Worm (Caenorhabditis elegans) whole organism, L4 larva: ENCODE data around the gene srm-1.
A peak's percentile ranks its signal among the peaks of the same experiment; 100 is the strongest.
"Not testable (repeated sequence)": the region's sequence is repeated elsewhere in the genome, so short reads cannot be mapped to it uniquely, and the experiment has no call there.

Experiments used
- F10B5.3 ChIP-seq: sonication (generic microtip); optimal IDR thresholded peaks from 2 replicates; lab custom pipeline; 2016; ENCODE audit warnings: mild to moderate bottlenecking, missing genetic modification characterization, missing compliant biosample characterization
- F49E8.2 ChIP-seq: sonication (generic microtip); optimal IDR thresholded peaks from 2 replicates; lab custom pipeline; 2016; ENCODE audit warnings: missing compliant biosample characterization, mild to moderate bottlenecking, missing genetic modification characterization, borderline replicate concordance
- T26A8.4 ChIP-seq: fragments of 200-800 bp; sonication (Bioruptor generic); IDR thresholded peaks from 2 replicates; pipeline ENCODE4 v1.3.6; 2022; ENCODE audit warnings: missing genetic modification characterization, missing compliant biosample characterization
- Y105C5A.15 ChIP-seq: fragments of 200-800 bp; sonication (Bioruptor generic); IDR thresholded peaks from 2 replicates; pipeline ENCODE4 v1.3.6; 2022; ENCODE audit warnings: missing genetic modification characterization, missing compliant biosample characterization
- Y48G9A.11 ChIP-seq: fragments of 200-800 bp; sonication (Bioruptor generic); IDR thresholded peaks from 2 replicates; pipeline ENCODE4 v1.3.6; 2022; ENCODE audit warnings: missing genetic modification reagents, missing genetic modification characterization, missing compliant biosample characterization
- ZK546.5 ChIP-seq, 2 experiments: sonication (generic microtip); optimal IDR thresholded peaks; 2 replicates each; lab custom pipeline; 2017; ENCODE audit warnings: missing biosample characterization in 2 of 2, missing genetic modification characterization in 2 of 2
- daf-19 ChIP-seq: fragments of 200-800 bp; sonication (Bioruptor generic); conservative IDR thresholded peaks from 2 replicates; pipeline ENCODE4 v1.3.6; 2022; ENCODE audit warnings: missing genetic modification characterization, missing compliant biosample characterization
- dmd-6 ChIP-seq: fragments of 200-800 bp; sonication (Bioruptor generic); IDR thresholded peaks from 2 replicates; pipeline ENCODE4 v1.3.6; 2022; ENCODE audit warnings: missing genetic modification reagents, missing genetic modification characterization, missing compliant biosample characterization
- dmd-8 ChIP-seq: fragments of 200-800 bp; sonication (Bioruptor generic); IDR thresholded peaks from 2 replicates; pipeline ENCODE4 v1.3.6; 2022; ENCODE audit warnings: missing genetic modification characterization, missing compliant biosample characterization
- dve-1 ChIP-seq: sonication (generic microtip); optimal IDR thresholded peaks from 2 replicates; lab custom pipeline; 2017; ENCODE audit warnings: antibody characterized with exemption, mild to moderate bottlenecking, missing genetic modification characterization, missing compliant biosample characterization; ENCODE audit not compliant: insufficient read depth
- fkh-10 ChIP-seq: fragments of 150-350 bp; optimal IDR thresholded peaks from 2 replicates; lab custom pipeline; 2014; ENCODE audit warnings: missing biosample characterization, missing genetic modification reagents, missing genetic modification characterization
- gei-8 ChIP-seq: fragments of 200-800 bp; sonication (Bioruptor generic); optimal IDR thresholded peaks from 2 replicates; lab custom pipeline; 2018; ENCODE audit warnings: mild to moderate bottlenecking, missing genetic modification characterization, missing compliant biosample characterization
- hlh-11 ChIP-seq: fragments of 200-800 bp; sonication (Bioruptor generic); optimal IDR thresholded peaks from 2 replicates; lab custom pipeline; 2018; ENCODE audit warnings: mild to moderate bottlenecking, missing genetic modification characterization, missing compliant biosample characterization
- hmg-1.1 ChIP-seq: fragments of 200-800 bp; sonication (Bioruptor generic); IDR thresholded peaks from 2 replicates; pipeline ENCODE4 v1.3.6; 2022; ENCODE audit warnings: missing genetic modification reagents, missing genetic modification characterization, missing compliant biosample characterization
- lin-1 ChIP-seq: fragments of 200-800 bp; sonication (Bioruptor generic); IDR thresholded peaks from 2 replicates; pipeline ENCODE4 v1.3.6; 2022; ENCODE audit warnings: missing genetic modification reagents, missing genetic modification characterization, missing compliant biosample characterization
- lin-15B ChIP-seq: fragments of 150-350 bp; sonication (generic microtip); optimal IDR thresholded peaks from 3 replicates; lab custom pipeline; 2014; ENCODE audit warnings: missing biosample characterization, missing genetic modification characterization
- lin-29 ChIP-seq: fragments of 200-800 bp; sonication (Bioruptor generic); IDR thresholded peaks from 2 replicates; pipeline ENCODE4 v1.3.6; 2022; ENCODE audit warnings: missing genetic modification reagents, missing genetic modification characterization, missing compliant biosample characterization
- lin-38 ChIP-seq: fragments of 200-800 bp; sonication (Bioruptor generic); IDR thresholded peaks from 2 replicates; pipeline ENCODE4 v1.3.6; 2022; ENCODE audit warnings: missing genetic modification reagents, missing genetic modification characterization, missing compliant biosample characterization
- lsy-2 ChIP-seq, 2 experiments: fragments of 150-350 bp in 1 of 2; sonication (generic microtip) in 1 of 2; optimal IDR thresholded peaks; 2 replicates each; lab custom pipeline; 2014 to 2017; ENCODE audit warnings: missing biosample characterization in 2 of 2, missing genetic modification characterization in 2 of 2
- mdt-29 ChIP-seq: fragments of 200-800 bp; sonication (Bioruptor generic); IDR thresholded peaks from 2 replicates; pipeline ENCODE4 v1.3.6; 2022; ENCODE audit warnings: missing genetic modification reagents, missing genetic modification characterization, missing compliant biosample characterization
- mes-2 ChIP-seq: sonication (generic microtip); optimal IDR thresholded peaks from 2 replicates; lab custom pipeline; 2016; ENCODE audit warnings: missing genotype, mild to moderate bottlenecking, missing genetic modification characterization, missing compliant biosample characterization; ENCODE audit not compliant: poor library complexity, severe bottlenecking
- mxl-3 ChIP-seq: fragments of 200-800 bp; sonication (Bioruptor generic); optimal IDR thresholded peaks from 2 replicates; lab custom pipeline; 2018; ENCODE audit warnings: mild to moderate bottlenecking, missing genetic modification characterization, missing compliant biosample characterization
- nhr-102 ChIP-seq: sonication (generic microtip); optimal IDR thresholded peaks from 2 replicates; lab custom pipeline; 2016; ENCODE audit warnings: mild to moderate bottlenecking, missing genetic modification characterization, moderate library complexity, missing compliant biosample characterization
- nhr-11 ChIP-seq: fragments of 150-350 bp; optimal IDR thresholded peaks from 2 replicates; lab custom pipeline; 2014; ENCODE audit warnings: missing biosample characterization, missing genetic modification characterization
- nhr-237 ChIP-seq: sonication (generic microtip); optimal IDR thresholded peaks from 2 replicates; lab custom pipeline; 2017; ENCODE audit warnings: missing biosample characterization, missing genetic modification characterization
- nhr-28 ChIP-seq: fragments of 150-350 bp; optimal IDR thresholded peaks from 2 replicates; lab custom pipeline; 2014; ENCODE audit warnings: missing biosample characterization, missing genetic modification characterization
- nhr-41 ChIP-seq: fragments of 200-800 bp; sonication (Bioruptor generic); IDR thresholded peaks from 2 replicates; pipeline ENCODE4 v1.3.6; 2022; ENCODE audit warnings: missing genetic modification reagents, missing genetic modification characterization, missing compliant biosample characterization
- pha-4 ChIP-seq, 2 experiments: fragments of 150-350 bp in 1 of 2; fragments of 200-800 bp in 1 of 2; sonication (Bioruptor generic) in 1 of 2; IDR thresholded peaks in 1 of 2; optimal IDR thresholded peaks in 1 of 2; 2 replicates each; pipeline versions ENCODE4 v1.3.6 to Lab custom; 2014 to 2022; ENCODE audit warnings: missing genetic modification characterization in 2 of 2, missing genetic modification reagents in 2 of 2, missing biosample characterization in 1 of 2, missing compliant biosample characterization in 1 of 2
- snpc-1.2 ChIP-seq: fragments of 200-800 bp; sonication (Bioruptor generic); IDR thresholded peaks from 2 replicates; pipeline ENCODE4 v1.3.6; 2022; ENCODE audit warnings: missing genetic modification reagents, missing genetic modification characterization, missing compliant biosample characterization
- snpc-4 ChIP-seq: fragments of 150-350 bp; optimal IDR thresholded peaks from 2 replicates; lab custom pipeline; 2014; ENCODE audit warnings: missing biosample characterization, missing genetic modification characterization
- spr-3 ChIP-seq: fragments of 200-800 bp; sonication (Bioruptor generic); optimal IDR thresholded peaks from 2 replicates; lab custom pipeline; 2018; ENCODE audit warnings: mild to moderate bottlenecking, missing genetic modification characterization, missing compliant biosample characterization
- unc-130 ChIP-seq: sonication (generic microtip); optimal IDR thresholded peaks from 2 replicates; lab custom pipeline; 2016; ENCODE audit warnings: missing genetic modification reagents, missing genetic modification characterization, missing compliant biosample characterization
- zfp-2 ChIP-seq: sonication (generic microtip); optimal IDR thresholded peaks from 2 replicates; lab custom pipeline; 2016; ENCODE audit warnings: mild to moderate bottlenecking, missing genetic modification characterization, missing compliant biosample characterization
- zip-11 ChIP-seq: fragments of 200-800 bp; sonication (Bioruptor generic); IDR thresholded peaks from 2 replicates; pipeline ENCODE4 v1.3.6; 2022; ENCODE audit warnings: missing genetic modification characterization, missing compliant biosample characterization

Gene srm-1

DNA sequence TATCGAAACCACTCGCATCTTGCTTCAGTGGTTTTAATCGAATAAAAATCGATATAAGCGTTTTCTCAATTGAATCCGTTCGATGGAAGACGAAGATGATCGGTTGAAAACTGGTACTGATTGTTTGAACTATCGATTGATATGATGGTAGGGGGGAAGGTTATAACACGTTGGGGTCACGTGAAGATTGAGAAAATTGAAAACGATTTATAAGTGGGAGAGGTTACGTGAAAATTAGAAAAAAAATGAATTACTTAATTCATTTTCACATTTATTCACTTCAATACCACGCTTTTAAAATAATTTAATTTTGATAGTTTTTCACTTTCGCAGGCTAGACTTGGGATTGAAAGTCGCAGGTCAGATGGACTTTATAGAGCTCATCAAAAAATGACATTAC is 48.6 kb downstream of the srm-1 start, which contains the start of gene C09B9.7:
C09B9.7 (minus strand) TSS at position 101 of the 400 bp plus-strand sequence.
- no peak for TF ChIP-seq fkh-10 (GFP tag; lab: Kevin White, UChicago)
- no peak for TF ChIP-seq daf-19
- TF ChIP-seq dmd-8 (GFP tag; lab: Robert Waterston, UW) = no peak
- TF ChIP-seq F10B5.3 (tag; lab: Kevin White, UChicago) = no peak
- TF ChIP-seq gei-8 (GFP tag; lab: Kevin White, UChicago) = no peak
- TF ChIP-seq ZK546.5 (tag; optimal IDR thresholded peaks at IDR 0.05; lab: Kevin White, UChicago) = no peak
- TF ChIP-seq dmd-6 (GFP tag; lab: Robert Waterston, UW) = no peak
- TF ChIP-seq spr-3 (GFP tag; lab: Kevin White, UChicago) = no peak
- TF ChIP-seq mdt-29 (GFP tag; lab: Robert Waterston, UW) = no peak
- TF ChIP-seq mxl-3 (GFP tag; lab: Kevin White, UChicago) = no peak
- TF ChIP-seq, all 104 proteins: peak for 0

DNA sequence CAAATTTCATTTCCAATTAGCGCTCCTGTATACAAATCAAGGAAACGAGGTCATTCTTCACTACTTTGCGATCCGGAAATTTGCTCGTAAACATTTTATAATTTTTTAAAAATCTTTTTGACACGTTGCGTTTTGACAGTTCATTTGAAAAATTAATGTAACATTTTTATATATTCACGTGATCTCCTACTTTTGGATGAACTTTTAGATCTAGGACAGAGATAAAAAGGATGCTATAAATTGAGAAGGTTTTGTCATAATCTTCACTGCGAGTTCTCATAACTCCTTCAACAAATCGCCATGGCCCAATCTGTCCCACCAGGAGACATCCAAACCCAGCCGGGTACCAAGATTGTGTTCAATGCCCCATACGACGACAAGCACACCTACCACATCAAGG is 49.9 kb downstream of the srm-1 start, which contains the start of gene msp-57:
msp-57 (plus strand) TSS at position 301 of the 400 bp plus-strand sequence.
- TF ChIP-seq zip-11; nhr-237; lin-29 (GFP tag; lab: Robert Waterston, UW): not testable (repeated sequence)
- TF ChIP-seq, all 104 proteins: peak for 0; not testable (repeated sequence) for 104

DNA sequence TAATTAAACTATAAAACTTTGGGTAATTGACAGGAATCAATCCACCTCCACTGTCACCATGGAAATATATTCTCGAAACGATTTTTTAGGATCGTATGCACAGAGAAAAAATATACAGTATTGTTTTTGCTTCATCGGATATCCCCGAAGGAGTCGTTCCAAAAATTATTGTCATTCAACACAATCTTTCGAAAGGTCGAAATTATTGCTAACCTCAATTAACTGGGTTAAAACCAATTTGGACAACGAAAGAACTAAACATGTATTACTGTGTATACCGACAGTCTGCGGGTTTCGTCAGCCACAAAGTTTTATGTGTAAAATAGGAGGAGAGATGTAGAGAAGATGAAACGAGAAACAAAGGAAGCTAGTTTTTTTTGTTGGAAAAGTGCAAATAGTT is 51.0 kb downstream of the srm-1 start:
- TF ChIP-seq nhr-11 (tag; lab: Kevin White, UChicago) (no peak), T26A8.4 (GFP tag; lab: Robert Waterston, UW) (peak; percentile 47), Y48G9A.11 (GFP tag; lab: Robert Waterston, UW) (0 out of 2 replicates have a peak, but pooled peaks have one; percentile 16), F49E8.2 (tag; lab: Kevin White, UChicago) (peak; percentile 1), zfp-2 (tag; lab: Kevin White, UChicago) (no peak), lsy-2 (tag; optimal IDR thresholded peaks at IDR 0.05; lab: Kevin White, UChicago) (no peak), lin-1 (GFP tag; lab: Robert Waterston, UW) (no peak), snpc-4 (peak; percentile 80), mdt-29 (GFP tag; lab: Robert Waterston, UW) (peak; percentile 63; the same call in 1 of the 2 replicates), hlh-11 (tag; lab: Kevin White, UChicago) (peak; percentile 5), dmd-8 (GFP tag; lab: Robert Waterston, UW) (no peak), hmg-1.1 (GFP tag; lab: Robert Waterston, UW) (no peak), mes-2 (tag; lab: Kevin White, UChicago) (peak; percentile 43), lin-38 (peak; percentile 36; the same call in 1 of the 2 replicates), lin-15B (no peak), F10B5.3 (tag; lab: Kevin White, UChicago) (no peak), unc-130 (GFP tag; lab: Kevin White, UChicago) (peak; percentile 29), nhr-102 (tag; lab: Kevin White, UChicago) (peak; percentile 50), dve-1 (peak; percentile 25), Y105C5A.15 (GFP tag; lab: Robert Waterston, UW) (0 out of 2 replicates have a peak, but pooled peaks have one; percentile 35), nhr-28 (no peak), pha-4 (GFP tag; IDR thresholded peaks at IDR 0.05; lab: Robert Waterston, UW) (no peak), pha-4 (tag; optimal IDR thresholded peaks at IDR 0.05; lab: Kevin White, UChicago) (no peak), snpc-1.2 (GFP tag; lab: Robert Waterston, UW) (peak; percentile 97), nhr-41 (GFP tag; lab: Robert Waterston, UW) (no peak)
